Fruit fly (Drosophila melanogaster) whole organism, larva: Measurements from ENCODE around the gene CG9970.

ENCODE experiments used
- noc ChIP-seq: fragments of 200-800 bp; sonication (Bioruptor generic); optimal IDR thresholded peaks from 3 replicates; lab custom pipeline; 2019; ENCODE audit warnings: missing biosample characterization, mild to moderate bottlenecking, missing genetic modification characterization, moderate library complexity

The CG9970 gene

dm6 chr3L:2881582-2881981 is 34.9 kb downstream of the CG9970 start:
- no peak for TF ChIP-seq noc (tag; lab: Kevin White, UChicago)

dm6 chr3L:2879827-2880131 is 36.7 kb downstream of the CG9970 start:
- no peak for TF ChIP-seq noc (tag; lab: Kevin White, UChicago)

- TF ChIP-seq noc (tag; lab: Kevin White, UChicago) = no peak
Measured at dm6 chr3L:2879005-2879826, 37.2 kb downstream of the CG9970 start, which contains the start of gene Tet. Gene Tet (minus strand): TSS chr3L:2879158.

dm6 chr3L:2874031-2874430 is 42.4 kb downstream of the CG9970 start:
- TF ChIP-seq noc (tag; lab: Kevin White, UChicago) = no peak

dm6 chr3L:2873059-2873458 is 43.4 kb downstream of the CG9970 start:
- no peak for TF ChIP-seq noc (tag; lab: Kevin White, UChicago)

- no peak for TF ChIP-seq noc (tag; lab: Kevin White, UChicago)
Measured at dm6 chr3L:2871155-2871554, 45.3 kb downstream of the CG9970 start.

- no peak for TF ChIP-seq noc (tag; lab: Kevin White, UChicago)
Measured at dm6 chr3L:2868695-2869444, 47.6 kb downstream of the CG9970 start.

dm6 chr3L:2867447-2868203 is 48.8 kb downstream of the CG9970 start:
- TF ChIP-seq noc (tag; lab: Kevin White, UChicago) = no peak

dm6 chr3L:2866843-2867242 is 49.6 kb downstream of the CG9970 start:
- TF ChIP-seq noc (tag; lab: Kevin White, UChicago) = no peak

dm6 chr3L:2865564-2865963 is 50.9 kb downstream of the CG9970 start:
- TF ChIP-seq noc (tag; lab: Kevin White, UChicago) = no peak
